Fruit fly (Drosophila melanogaster) whole organism, wandering third instar larva: ENCODE measurements around the gene CG32568.

Experiments used
- Abd-B ChIP-seq: fragments of >200 bp; optimal IDR thresholded peaks from 2 replicates; lab custom pipeline; 2017; ENCODE audit warnings: missing biosample characterization, missing genetic modification characterization
- CG32264 ChIP-seq: fragments of 200-800 bp; sonication (Bioruptor generic); optimal IDR thresholded peaks from 2 replicates; lab custom pipeline; 2016; ENCODE audit warnings: missing biosample characterization, missing genetic modification characterization
- CG9705 ChIP-seq: fragments of 200-800 bp; sonication (Bioruptor generic); optimal IDR thresholded peaks from 2 replicates; lab custom pipeline; 2018; ENCODE audit warnings: missing biosample characterization, mild to moderate bottlenecking, missing genetic modification characterization
- CrebA ChIP-seq: fragments of 200-800 bp; sonication (Bioruptor generic); optimal IDR thresholded peaks from 2 replicates; lab custom pipeline; 2016; ENCODE audit warnings: missing biosample characterization, mild to moderate bottlenecking, missing genetic modification characterization, borderline replicate concordance
- Dfd ChIP-seq: fragments of >200 bp; optimal IDR thresholded peaks from 2 replicates; lab custom pipeline; 2017; ENCODE audit warnings: missing biosample characterization, missing genetic modification characterization
- Dif ChIP-seq: fragments of 200-275, 200-300 bp; sonication (Bioruptor generic); optimal IDR thresholded peaks from 2 replicates; lab custom pipeline; 2018; ENCODE audit warnings: missing biosample characterization, missing genetic modification characterization; ENCODE audit not compliant: partially characterized antibody
- GATAd ChIP-seq: sonication (Bioruptor generic); optimal IDR thresholded peaks from 2 replicates; lab custom pipeline; 2016; ENCODE audit warnings: missing biosample characterization, missing genetic modification characterization
- HLH106 ChIP-seq: fragments of 200-800 bp; optimal IDR thresholded peaks from 3 replicates; lab custom pipeline; 2019; ENCODE audit warnings: missing biosample characterization, mild to moderate bottlenecking, missing genetic modification characterization, moderate library complexity
- Hnf4 ChIP-seq: fragments of 200-800 bp; sonication (Bioruptor generic); optimal IDR thresholded peaks from 2 replicates; lab custom pipeline; 2016; ENCODE audit warnings: missing biosample characterization, mild to moderate bottlenecking, missing genetic modification characterization
- Hr78 ChIP-seq: fragments of >200 bp; optimal IDR thresholded peaks from 2 replicates; lab custom pipeline; 2017; ENCODE audit warnings: missing biosample characterization, missing genetic modification characterization
- Hr83 ChIP-seq: fragments of 200-300 bp; sonication (Bioruptor generic); optimal IDR thresholded peaks from 2 replicates; lab custom pipeline; 2016; ENCODE audit warnings: missing biosample characterization, mild to moderate bottlenecking, missing genetic modification characterization, moderate library complexity; ENCODE audit not compliant: poor library complexity, severe bottlenecking
- Jra ChIP-seq: sonication (Bioruptor generic); optimal IDR thresholded peaks from 2 replicates; lab custom pipeline; 2016; ENCODE audit warnings: missing biosample characterization, missing genetic modification characterization
- Mio ChIP-seq: sonication (Bioruptor generic); optimal IDR thresholded peaks from 2 replicates; lab custom pipeline; 2016; ENCODE audit warnings: missing biosample characterization, missing genetic modification characterization
- Myc ChIP-seq: fragments of >200 bp; optimal IDR thresholded peaks from 2 replicates; lab custom pipeline; 2017
- N ChIP-seq: fragments of >200 bp; optimal IDR thresholded peaks from 2 replicates; lab custom pipeline; 2018; ENCODE audit warnings: missing biosample characterization, missing external identifiers, missing genetic modification characterization
- Rel ChIP-seq, 2 experiments: fragments of 200-800 bp; sonication (Bioruptor generic) in 1 of 2; optimal IDR thresholded peaks; 2 replicates in 1 of 2; 3 replicates in 1 of 2; lab custom pipeline; 2016 to 2019; ENCODE audit warnings: mild to moderate bottlenecking in 2 of 2, missing biosample characterization in 2 of 2, missing genetic modification characterization in 2 of 2, moderate library complexity in 1 of 2
- Vsx2 ChIP-seq: fragments of 200-300, 225-300 bp; sonication (Bioruptor generic); optimal IDR thresholded peaks from 2 replicates; lab custom pipeline; 2018; ENCODE audit warnings: missing biosample characterization, missing genetic modification characterization; ENCODE audit not compliant: partially characterized antibody
- dl ChIP-seq, 2 experiments: fragments of 175-275, 200-275 bp in 1 of 2; fragments of 200-275 bp in 1 of 2; sonication (Bioruptor generic); optimal IDR thresholded peaks; lab custom pipeline; 2018; ENCODE audit warnings: mild to moderate bottlenecking in 2 of 2, missing biosample characterization in 2 of 2, missing genetic modification characterization in 2 of 2, moderate library complexity in 2 of 2; ENCODE audit not compliant: partially characterized antibody in 2 of 2, insufficient read depth in 1 of 2
- dsf ChIP-seq: sonication (Bioruptor generic); optimal IDR thresholded peaks from 2 replicates; lab custom pipeline; 2016; ENCODE audit warnings: missing biosample characterization, missing genetic modification characterization, borderline replicate concordance
- ey ChIP-seq: fragments of 200-800 bp; sonication (Bioruptor generic); optimal IDR thresholded peaks from 2 replicates; lab custom pipeline; 2016; ENCODE audit warnings: missing biosample characterization, missing genetic modification characterization
- foxo ChIP-seq, 2 experiments: fragments of 200-800 bp; sonication (Bioruptor generic); optimal IDR thresholded peaks; 2 replicates in 1 of 2; 3 replicates in 1 of 2; lab custom pipeline; 2016 to 2017; ENCODE audit warnings: missing biosample characterization in 2 of 2, missing genetic modification characterization in 2 of 2
- lola ChIP-seq: fragments of >200 bp; optimal IDR thresholded peaks from 2 replicates; lab custom pipeline; 2017; ENCODE audit warnings: missing biosample characterization, missing genetic modification characterization
- psq ChIP-seq: fragments of 200-800 bp; sonication (Bioruptor generic); optimal IDR thresholded peaks from 3 replicates; lab custom pipeline; 2017; ENCODE audit warnings: missing biosample characterization, mild to moderate bottlenecking, missing genetic modification characterization, moderate library complexity
- sage ChIP-seq: fragments of 200-800 bp; sonication (Bioruptor generic); optimal IDR thresholded peaks from 2 replicates; lab custom pipeline; 2016; ENCODE audit warnings: missing biosample characterization, mild to moderate bottlenecking, missing genetic modification characterization
- sv ChIP-seq: fragments of 200-800 bp; sonication (Bioruptor generic); optimal IDR thresholded peaks from 3 replicates; lab custom pipeline; 2016; ENCODE audit warnings: missing biosample characterization, missing genetic modification characterization
- tai ChIP-seq: sonication (Bioruptor generic); optimal IDR thresholded peaks from 2 replicates; lab custom pipeline; 2016; ENCODE audit warnings: missing biosample characterization, missing genetic modification characterization
- usp ChIP-seq: fragments of >200 bp; optimal IDR thresholded peaks from 2 replicates; lab custom pipeline; 2017; ENCODE audit warnings: missing biosample characterization, missing genetic modification characterization
- woc ChIP-seq: sonication (Bioruptor generic); optimal IDR thresholded peaks from 2 replicates; lab custom pipeline; 2016; ENCODE audit warnings: missing biosample characterization, mild to moderate bottlenecking, missing genetic modification characterization

The CG32568 gene

dm6 chrX:16783141-16783715 lies 42.5 kb downstream of the CG32568 start, which contains the start of gene if:
if (minus strand) TSS chrX:16783434.
- TF ChIP-seq sv (GFP tag; lab: Kevin White, UChicago) (no peak), Vsx2 (GFP tag; lab: Kevin White, UChicago) (no peak), sage (no peak), Hr78 (no peak), Hnf4 (no peak), Dfd (no peak), dsf (no peak), CG9705 (GFP tag; lab: Kevin White, UChicago) (no peak), HLH106 (tag; lab: Kevin White, UChicago) (no peak), GATAd (GFP tag; lab: Kevin White, UChicago) (no peak), Myc (lab: Kevin White, UChicago) (no peak), dl (GFP tag; optimal IDR thresholded peaks at IDR 0.05; lab: Kevin White, UChicago; ENCODE audit: insufficient read depth in 1 of 2, partially characterized antibody in 2 of 2) (no peak), psq (GFP tag; lab: Kevin White, UChicago) (no peak), CrebA (GFP tag; lab: Kevin White, UChicago) (no peak), Hr83 (GFP tag; lab: Kevin White, UChicago) (no peak), tai (no peak), usp (GFP tag; lab: Kevin White, UChicago) (no peak), Rel (GFP tag; optimal IDR thresholded peaks at IDR 0.05; lab: Kevin White, UChicago) (no peak), Rel (tag; optimal IDR thresholded peaks at IDR 0.05; lab: Kevin White, UChicago) (no peak)

dm6 chrX:16783743-16784142 lies 43.0 kb downstream of the CG32568 start, which contains the start of gene mRpL22:
mRpL22 (plus strand) TSS chrX:16783933.
- TF ChIP-seq Jra (GFP tag; lab: Kevin White, UChicago), result no peak
- TF ChIP-seq Rel (GFP tag; optimal IDR thresholded peaks at IDR 0.05; lab: Kevin White, UChicago), result no peak
- no peak for TF ChIP-seq Rel (tag; optimal IDR thresholded peaks at IDR 0.05; lab: Kevin White, UChicago)
- no peak for TF ChIP-seq Mio
- TF ChIP-seq psq (GFP tag; lab: Kevin White, UChicago), result no peak
- TF ChIP-seq Hr83 (GFP tag; lab: Kevin White, UChicago), result no peak
- TF ChIP-seq dsf, result no peak
- TF ChIP-seq dl (GFP tag; optimal IDR thresholded peaks at IDR 0.05; lab: Kevin White, UChicago; ENCODE audit: insufficient read depth in 1 of 2, partially characterized antibody in 2 of 2), result no peak
- no peak for TF ChIP-seq Dif (GFP tag; lab: Kevin White, UChicago)
- TF ChIP-seq Abd-B (GFP tag; lab: Kevin White, UChicago), result no peak
- TF ChIP-seq usp (GFP tag; lab: Kevin White, UChicago), result no peak
- TF ChIP-seq lola (GFP tag; lab: Kevin White, UChicago), result no peak
- no peak for TF ChIP-seq Myc (lab: Kevin White, UChicago)
- TF ChIP-seq CG32264 (GFP tag; lab: Kevin White, UChicago), result no peak

DNA sequence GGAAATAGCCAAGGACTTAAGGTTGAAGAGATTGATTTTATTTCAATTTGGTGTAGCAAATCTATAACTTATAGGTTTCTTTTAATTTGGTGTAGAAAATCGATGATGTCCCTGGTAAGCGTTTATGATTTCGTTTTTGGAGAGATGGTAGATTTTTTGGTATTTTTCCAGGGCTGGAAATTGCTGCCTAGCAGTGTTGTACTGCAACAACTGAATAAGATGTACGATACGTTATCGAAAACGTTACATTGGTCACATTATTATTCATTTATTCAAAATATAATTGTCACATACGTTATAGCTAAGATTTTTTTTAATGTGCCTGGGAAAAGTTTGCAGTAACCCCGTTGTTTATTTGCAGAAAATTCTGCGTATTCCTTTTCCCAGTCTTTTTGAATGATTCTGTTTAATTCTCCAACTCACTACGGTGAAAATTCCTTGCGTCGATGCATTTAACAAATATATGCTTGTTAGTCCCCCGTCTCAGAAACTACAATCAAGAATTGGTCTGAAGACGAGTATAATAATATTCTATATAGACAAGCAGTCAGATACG lies 46.2 kb downstream of the CG32568 start, which contains the start of the genes CG9609 and Sap30:
TSS of gene CG9609 (minus strand) at position 149 of the 556 bp plus-strand sequence.
TSS of gene Sap30 (plus strand) at position 424 of the 556 bp plus-strand sequence.
- TF ChIP-seq psq (GFP tag; lab: Kevin White, UChicago), result no peak
- TF ChIP-seq Hr83 (GFP tag; lab: Kevin White, UChicago), result peak; percentile 28
- peak; percentile 24 for TF ChIP-seq Hnf4
- TF ChIP-seq, all 38 proteins: peak for 2

DNA sequence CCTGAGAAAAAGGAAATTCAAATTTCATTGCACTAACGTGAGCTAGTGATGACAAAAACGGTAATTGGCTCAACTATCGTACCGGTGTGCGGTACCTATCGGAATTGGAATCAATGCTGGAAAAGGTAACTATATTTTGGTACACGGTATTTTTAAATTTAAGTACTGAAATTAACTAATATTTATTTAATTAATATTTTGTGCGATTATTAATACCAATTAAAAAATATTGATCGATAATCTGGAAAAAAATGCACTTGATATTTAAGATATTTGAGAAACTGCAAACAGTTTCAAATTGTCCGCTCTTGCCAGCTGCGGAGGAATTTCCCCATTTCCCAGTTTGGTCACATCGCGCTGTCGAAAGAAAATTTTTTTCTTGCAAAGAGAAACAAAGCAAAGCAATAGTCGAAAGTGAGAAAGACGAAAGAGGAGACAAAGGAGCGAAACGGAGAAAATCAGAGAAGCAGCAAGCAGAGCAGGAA lies 46.8 kb downstream of the CG32568 start:
- TF ChIP-seq CG9705 (GFP tag; lab: Kevin White, UChicago), result no peak
- peak; percentile 23 for TF ChIP-seq HLH106 (tag; lab: Kevin White, UChicago)
- peak; percentile 13 for TF ChIP-seq Myc (lab: Kevin White, UChicago)
- peak in 1 of 2 experiments; percentile 18 for TF ChIP-seq foxo (GFP tag; optimal IDR thresholded peaks at IDR 0.05; lab: Kevin White, UChicago)
- peak; percentile 63 for TF ChIP-seq psq (GFP tag; lab: Kevin White, UChicago)
- TF ChIP-seq, all 38 proteins: peak for 4

dm6 chrX:16791058-16791457 lies 50.4 kb downstream of the CG32568 start, which contains the start of gene Rrp45:
Rrp45 (minus strand) TSS chrX:16791266.
- TF ChIP-seq tai (no peak), Hnf4 (no peak), ey (no peak), sage (no peak), N (no peak), Mio (no peak), woc (GFP tag; lab: Kevin White, UChicago) (peak; percentile 29), Myc (lab: Kevin White, UChicago) (peak; percentile 26)
